Worm (Caenorhabditis elegans) whole organism, late embryonic: ENCODE results near the gene efk-1.

Experiments used
- dmd-4 ChIP-seq: sonication (generic microtip); optimal IDR thresholded peaks from 2 replicates; lab custom pipeline; 2016; ENCODE audit warnings: borderline replicate concordance, missing genetic modification characterization, missing compliant biosample characterization
- hlh-8 ChIP-seq: sonication (generic microtip); optimal IDR thresholded peaks from 2 replicates; lab custom pipeline; 2016; ENCODE audit warnings: missing genotype, missing genetic modification characterization, missing compliant biosample characterization
- pqm-1 ChIP-seq: sonication (generic microtip); optimal IDR thresholded peaks from 2 replicates; lab custom pipeline; 2016; ENCODE audit warnings: missing genetic modification characterization, missing compliant biosample characterization

ce11 chrIII:6132068-6132467, 36.3 kb downstream of the efk-1 start:
- no peak for TF ChIP-seq pqm-1
- TF ChIP-seq dmd-4 (tag; lab: Kevin White, UChicago) = no peak
- TF ChIP-seq hlh-8 (tag; lab: Kevin White, UChicago) = no peak
